Worm (Caenorhabditis elegans): Measurements from ENCODE around the gene F19G12.11.

ce11 chrX:1464699-1465098 is 38.4 kb upstream of the F19G12.11 start, which contains the start of gene D1005.6:
- TF ChIP-seq ztf-29 (GFP tag; IDR thresholded peaks at IDR 0.05) (no peak), flt-1 (GFP tag; IDR thresholded peaks at IDR 0.05) (no peak), ztf-23 (GFP tag; IDR thresholded peaks at IDR 0.05) (no peak), klf-2 (GFP tag; conservative IDR thresholded peaks at IDR 0.05) (no peak), T22C8.4 (GFP tag; IDR thresholded peaks at IDR 0.05) (no peak)
